Worm (Caenorhabditis elegans) whole organism, mixed stage, embryonic: ENCODE measurements around the gene gasr-8.

Experiments
- blmp-1 ChIP-seq: fragments of 150-350 bp; optimal IDR thresholded peaks from 2 replicates; lab custom pipeline; 2014; ENCODE audit warnings: missing biosample characterization, missing genetic modification characterization
- cnd-1 ChIP-seq: fragments of 200-800 bp; sonication (Bioruptor generic); optimal IDR thresholded peaks from 2 replicates; lab custom pipeline; 2018; ENCODE audit warnings: mild to moderate bottlenecking, missing genetic modification characterization, missing compliant biosample characterization
- elt-1 ChIP-seq: sonication (generic microtip); optimal IDR thresholded peaks from 2 replicates; lab custom pipeline; 2017; ENCODE audit warnings: missing genetic modification characterization, mild to moderate bottlenecking, missing compliant biosample characterization, antibody characterized with exemption, moderate library complexity, borderline replicate concordance; ENCODE audit not compliant: insufficient read depth
- ham-2 ChIP-seq: fragments of 200-800 bp; sonication (Bioruptor generic); optimal IDR thresholded peaks from 2 replicates; lab custom pipeline; 2018; ENCODE audit warnings: mild to moderate bottlenecking, missing genetic modification characterization, missing compliant biosample characterization
- nhr-237 ChIP-seq: fragments of 150-350 bp; optimal IDR thresholded peaks from 2 replicates; lab custom pipeline; 2014; ENCODE audit warnings: missing biosample characterization, missing genetic modification characterization
- nhr-28 ChIP-seq: fragments of 150-350 bp; optimal IDR thresholded peaks from 2 replicates; lab custom pipeline; 2014; ENCODE audit warnings: missing biosample characterization, missing genetic modification characterization
- nhr-76 ChIP-seq: sonication (generic microtip); optimal IDR thresholded peaks from 2 replicates; lab custom pipeline; 2017; ENCODE audit warnings: missing biosample characterization, missing genetic modification characterization
- snpc-4 ChIP-seq: fragments of 150-350 bp; optimal IDR thresholded peaks from 2 replicates; lab custom pipeline; 2014; ENCODE audit warnings: missing biosample characterization, missing genetic modification characterization
- unc-39 ChIP-seq: fragments of 150-350 bp; optimal IDR thresholded peaks from 2 replicates; lab custom pipeline; 2014; ENCODE audit warnings: missing biosample characterization, missing genetic modification characterization
- unc-62 ChIP-seq: fragments of 150-350 bp; optimal IDR thresholded peaks from 2 replicates; lab custom pipeline; 2014; ENCODE audit warnings: missing biosample characterization, missing genetic modification reagents, missing genetic modification characterization
- ztf-11 ChIP-seq: fragments of 150-350 bp; optimal IDR thresholded peaks from 2 replicates; lab custom pipeline; 2014; ENCODE audit warnings: missing biosample characterization, missing genetic modification characterization

- no peak for TF ChIP-seq unc-39 (tag; lab: Kevin White, UChicago)
- TF ChIP-seq nhr-28 (tag; lab: Kevin White, UChicago), result no peak
- no peak for TF ChIP-seq ham-2
- TF ChIP-seq unc-62 (GFP tag; lab: Kevin White, UChicago), result no peak
- TF ChIP-seq nhr-237 (tag; lab: Kevin White, UChicago), result no peak
- TF ChIP-seq snpc-4 (tag; lab: Kevin White, UChicago), result no peak
- TF ChIP-seq nhr-76 (tag; lab: Kevin White, UChicago), result no peak
- no peak for TF ChIP-seq blmp-1 (tag; lab: Kevin White, UChicago)
- TF ChIP-seq cnd-1 (tag; lab: Kevin White, UChicago), result no peak
- no peak for TF ChIP-seq ztf-11 (tag; lab: Kevin White, UChicago)
- no peak for TF ChIP-seq elt-1 (tag; lab: Kevin White, UChicago)
These were observed 8.9 kb upstream of the gasr-8 start, which contains the start of gene C47E8.3 for ce11 chrV:14680014-14680413.
